Fruit fly (Drosophila melanogaster): ENCODE measurements around the gene Arp8.

DNA sequence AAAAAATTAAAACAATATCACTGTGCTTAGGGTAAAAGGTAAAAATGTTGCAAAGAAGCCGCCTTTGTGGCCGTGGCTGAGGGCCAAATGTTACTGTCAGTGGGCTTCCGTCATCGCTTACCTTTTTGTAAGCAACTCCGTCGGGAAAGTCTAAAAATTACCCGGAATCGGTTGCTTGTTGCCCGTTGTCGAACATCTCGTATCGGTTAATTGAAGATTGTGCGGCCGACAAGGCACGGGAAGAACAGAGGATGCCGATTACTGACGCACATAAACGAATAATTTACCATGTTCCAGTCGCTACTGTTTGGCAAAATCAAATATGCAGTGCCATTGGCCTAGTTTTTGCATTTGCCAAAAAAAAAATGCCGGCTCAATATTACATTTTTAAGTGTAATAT is 4.6 kb downstream of the Arp8 start, which contains the start of gene Mco4:
- no peak for TF ChIP-seq CTCF (optimal IDR thresholded peaks at IDR 0.05)
- no peak for TF ChIP-seq CG8478 (optimal IDR thresholded peaks at IDR 0.05)

Measured in S2 (cell line).